Worm (Caenorhabditis elegans) whole organism, L2 larva: Measurements from ENCODE around the gene fbxa-78.

Experiments used
- lin-13 ChIP-seq: fragments of 150-350 bp; optimal IDR thresholded peaks from 2 replicates; lab custom pipeline; 2014; ENCODE audit warnings: missing biosample characterization, missing genetic modification reagents, missing genetic modification characterization
- unc-55 ChIP-seq: fragments of 150-350 bp; sonication (generic microtip); optimal IDR thresholded peaks from 3 replicates; lab custom pipeline; 2014; ENCODE audit warnings: missing biosample characterization, missing genetic modification reagents, missing genetic modification characterization

- TF ChIP-seq lin-13 (GFP tag; lab: Kevin White, UChicago), result no peak
- no peak for TF ChIP-seq unc-55 (GFP tag; lab: Kevin White, UChicago)
Observed at ce11 chrIII:1279197-1279596, 20.9 kb upstream of the fbxa-78 start.
